Fruit fly (Drosophila melanogaster) whole organism, adult: ENCODE data around the gene CG9839.

Experiments
- CG7045 ChIP-seq: fragments of 200-800 bp; sonication (Bioruptor generic); optimal IDR thresholded peaks from 2 replicates; lab custom pipeline; 2017; ENCODE audit warnings: missing biosample characterization, mild to moderate bottlenecking, missing genetic modification characterization
- cnc ChIP-seq, 2 experiments: fragments of >200 bp; optimal IDR thresholded peaks; 2 replicates each; lab custom pipeline; 2017
- kay ChIP-seq: fragments of 200-800 bp; sonication (Bioruptor generic); peaks from one replicate; lab custom pipeline; 2016; ENCODE audit warnings: missing biosample characterization, missing genetic modification characterization, borderline replicate concordance

- no peak for TF ChIP-seq CG7045 (GFP tag; lab: Kevin White, UChicago)
- no peak for TF ChIP-seq cnc (optimal IDR thresholded peaks at IDR 0.05; lab: Kevin White, UChicago)
- TF ChIP-seq kay (GFP tag; lab: Kevin White, UChicago): no peak
Observed at dm6 chr3R:8794384-8794783, 11.2 kb downstream of the CG9839 start, which contains the start of gene Ir85a.
